Fruit fly (Drosophila melanogaster): ENCODE measurements around the gene CG7582.

DNA sequence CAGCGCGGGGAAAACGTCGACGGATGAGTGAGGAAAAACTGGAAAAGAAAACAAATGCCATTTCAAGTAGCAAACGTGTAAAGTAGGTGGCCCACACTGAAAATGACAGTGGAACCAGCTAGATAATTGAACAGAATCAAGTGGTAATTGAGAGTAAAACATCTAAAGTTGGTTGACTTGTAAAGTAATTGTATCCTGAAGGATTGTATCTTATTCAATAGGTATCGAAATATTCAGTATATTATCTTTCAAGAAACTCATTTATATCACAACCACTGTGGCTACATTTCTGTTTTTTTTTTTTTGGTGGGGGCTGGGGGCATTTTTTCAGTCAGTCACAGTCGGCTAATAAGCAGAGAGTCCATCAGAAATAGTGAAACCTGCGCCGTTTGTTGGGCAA is 17.1 kb upstream of the CG7582 start:
- TF ChIP-seq CG8478 (optimal IDR thresholded peaks at IDR 0.05), result no peak
- TF ChIP-seq pan (optimal IDR thresholded peaks at IDR 0.05), result no peak
- TF ChIP-seq usp (GFP tag; optimal IDR thresholded peaks at IDR 0.05), result no peak
- no peak for TF ChIP-seq psq (optimal IDR thresholded peaks at IDR 0.05)
- no peak for TF ChIP-seq EcR (GFP tag; optimal IDR thresholded peaks at IDR 0.05)

All from whole organism.